Fruit fly (Drosophila melanogaster) whole organism, embryonic: ENCODE results near the gene Tlk.

Source experiments
- ATbp ChIP-seq: fragments of 200-800 bp; sonication (Bioruptor generic); optimal IDR thresholded peaks from 2 replicates; lab custom pipeline; 2017; ENCODE audit warnings: missing biosample characterization, mild to moderate bottlenecking, missing genetic modification characterization, missing genetic modification reagents
- Aef1 ChIP-seq: fragments of 200-800 bp; sonication (Bioruptor generic); IDR thresholded peaks from 3 replicates; pipeline ENCODE4 v1.3.6; 2022; ENCODE audit warnings: missing biosample characterization, missing genetic modification characterization
- CG10366 ChIP-seq: fragments of 200-800 bp; sonication (Bioruptor generic); IDR thresholded peaks from 2 replicates; pipeline ENCODE4 v1.3.6; 2022; ENCODE audit warnings: missing biosample characterization, missing genetic modification characterization
- CG10654 ChIP-seq: fragments of 200-800 bp; sonication (Bioruptor generic); optimal IDR thresholded peaks from 2 replicates; lab custom pipeline; 2016; ENCODE audit warnings: missing biosample characterization, missing genetic modification characterization
- CG11085 ChIP-seq: fragments of 200-800 bp; sonication (Bioruptor generic); IDR thresholded peaks from 2 replicates; pipeline ENCODE4 v1.3.6; 2022; ENCODE audit warnings: missing biosample characterization, missing genetic modification characterization
- CG11723 ChIP-seq: fragments of 200-800 bp; sonication (Bioruptor generic); optimal IDR thresholded peaks from 2 replicates; lab custom pipeline; 2017; ENCODE audit warnings: missing biosample characterization, mild to moderate bottlenecking, missing genetic modification characterization
- CG12769 ChIP-seq: fragments of 200-800 bp; sonication (Bioruptor generic); optimal IDR thresholded peaks from 2 replicates; lab custom pipeline; 2019; ENCODE audit warnings: missing biosample characterization, mild to moderate bottlenecking, missing genetic modification characterization, moderate library complexity
- CG12942 ChIP-seq: fragments of 200-800 bp; sonication (Bioruptor generic); optimal IDR thresholded peaks from 3 replicates; lab custom pipeline; 2016; ENCODE audit warnings: missing biosample characterization, missing genetic modification characterization
- CG14860 ChIP-seq: fragments of 200-800 bp; sonication (Bioruptor generic); IDR thresholded peaks from 3 replicates; pipeline ENCODE4 v1.3.6; 2022; ENCODE audit warnings: missing biosample characterization, missing genetic modification characterization; ENCODE audit not compliant: partially characterized antibody
- CG16815 ChIP-seq: fragments of 200-800 bp; sonication (Bioruptor generic); optimal IDR thresholded peaks from 3 replicates; lab custom pipeline; 2017; ENCODE audit warnings: missing biosample characterization, mild to moderate bottlenecking, missing genetic modification characterization
- CG17359 ChIP-seq: fragments of 200-800 bp; sonication (Bioruptor generic); optimal IDR thresholded peaks from 3 replicates; lab custom pipeline; 2018; ENCODE audit warnings: missing biosample characterization, mild to moderate bottlenecking, missing genetic modification characterization, moderate library complexity
- CG1792 ChIP-seq: fragments of 200-800 bp; sonication (Bioruptor generic); optimal IDR thresholded peaks from 2 replicates; lab custom pipeline; 2016; ENCODE audit warnings: missing biosample characterization, missing genetic modification characterization
- CG18011 ChIP-seq: fragments of 200-800 bp; sonication (Bioruptor generic); optimal IDR thresholded peaks from 2 replicates; lab custom pipeline; 2017; ENCODE audit warnings: missing biosample characterization, missing genetic modification characterization, mild to moderate bottlenecking, moderate library complexity, missing genotype
- CG18476 ChIP-seq: fragments of 200-800 bp; sonication (Bioruptor generic); optimal IDR thresholded peaks from 2 replicates; lab custom pipeline; 2016; ENCODE audit warnings: missing biosample characterization, mild to moderate bottlenecking, missing genetic modification characterization
- CG4617 ChIP-seq: fragments of 200-800 bp; sonication (Bioruptor generic); optimal IDR thresholded peaks from 3 replicates; lab custom pipeline; 2016; ENCODE audit warnings: missing biosample characterization, missing genetic modification characterization, borderline replicate concordance
- CG4707 ChIP-seq: fragments of 200-800 bp; sonication (Bioruptor generic); optimal IDR thresholded peaks from 2 replicates; lab custom pipeline; 2018; ENCODE audit warnings: missing biosample characterization, mild to moderate bottlenecking, missing genetic modification characterization, moderate library complexity
- CG4820 ChIP-seq: fragments of 200-800 bp; sonication (Bioruptor generic); optimal IDR thresholded peaks from 3 replicates; lab custom pipeline; 2016; ENCODE audit warnings: missing biosample characterization, missing genetic modification characterization
- CG5180 ChIP-seq: fragments of 200-800 bp; sonication (Bioruptor generic); optimal IDR thresholded peaks from 3 replicates; lab custom pipeline; 2017; ENCODE audit warnings: missing biosample characterization, missing genetic modification characterization, mild to moderate bottlenecking, moderate library complexity, missing genetic modification reagents
- CG6175 ChIP-seq: fragments of 200-800 bp; sonication (Bioruptor generic); IDR thresholded peaks from 3 replicates; pipeline ENCODE4 v1.3.6; 2022; ENCODE audit warnings: missing biosample characterization, missing genetic modification characterization
- CG7987 ChIP-seq: fragments of 200-800 bp; sonication (Bioruptor generic); optimal IDR thresholded peaks from 2 replicates; lab custom pipeline; 2018; ENCODE audit warnings: missing biosample characterization, mild to moderate bottlenecking, missing genetic modification characterization, moderate library complexity
- CG9215 ChIP-seq: fragments of 200-800 bp; sonication (Bioruptor generic); IDR thresholded peaks from 2 replicates; pipeline ENCODE4 v1.3.6; 2022; ENCODE audit warnings: missing biosample characterization, missing genetic modification characterization
- Dek ChIP-seq: fragments of 200-800 bp; sonication (Bioruptor generic); optimal IDR thresholded peaks from 3 replicates; lab custom pipeline; 2019; ENCODE audit warnings: missing biosample characterization, mild to moderate bottlenecking, missing genetic modification characterization, moderate library complexity
- Doc2 ChIP-seq: fragments of 200-800 bp; sonication (Bioruptor generic); IDR thresholded peaks from 2 replicates; pipeline ENCODE4 v1.3.6; 2022; ENCODE audit warnings: missing biosample characterization, missing genetic modification characterization
- HLH3B ChIP-seq: fragments of 200-800 bp; sonication (Bioruptor generic); IDR thresholded peaks from 2 replicates; pipeline ENCODE4 v1.3.6; 2022; ENCODE audit warnings: missing biosample characterization, missing genetic modification characterization
- HLH4C ChIP-seq: fragments of 200-800 bp; sonication (Bioruptor generic); IDR thresholded peaks from 3 replicates; pipeline ENCODE4 v1.3.6; 2022; ENCODE audit warnings: missing biosample characterization, missing genetic modification characterization; ENCODE audit not compliant: partially characterized antibody
- MBD-R2 ChIP-seq: fragments of 200-800 bp; sonication (Bioruptor generic); IDR thresholded peaks from 2 replicates; pipeline ENCODE4 v1.3.6; 2022; ENCODE audit warnings: missing biosample characterization, missing genetic modification characterization
- Mad ChIP-seq: fragments of 200-800 bp; sonication (Bioruptor generic); optimal IDR thresholded peaks from 2 replicates; lab custom pipeline; 2016; ENCODE audit warnings: missing biosample characterization, missing genetic modification characterization
- Mes4 ChIP-seq: fragments of 200-800 bp; sonication (Bioruptor generic); optimal IDR thresholded peaks from 2 replicates; lab custom pipeline; 2016; ENCODE audit warnings: missing biosample characterization, missing genetic modification characterization
- Nf-YB ChIP-seq: fragments of 200-800 bp; sonication (Bioruptor generic); optimal IDR thresholded peaks from 3 replicates; lab custom pipeline; 2019; ENCODE audit warnings: missing biosample characterization, mild to moderate bottlenecking, missing genetic modification characterization, moderate library complexity
- Oaz ChIP-seq: fragments of 200-800 bp; sonication (Bioruptor generic); IDR thresholded peaks from 2 replicates; pipeline ENCODE4 v1.3.6; 2022; ENCODE audit warnings: missing biosample characterization, missing genetic modification characterization
- Oli ChIP-seq: fragments of 200-800 bp; sonication (Bioruptor generic); optimal IDR thresholded peaks from 2 replicates; lab custom pipeline; 2018; ENCODE audit warnings: missing biosample characterization, mild to moderate bottlenecking, missing genetic modification characterization, moderate library complexity
- Rfx ChIP-seq: fragments of 200-800 bp; sonication (Bioruptor generic); IDR thresholded peaks from 2 replicates; pipeline ENCODE4 v1.3.6; 2022; ENCODE audit warnings: missing biosample characterization, missing genetic modification characterization
- Xrp1 ChIP-seq: fragments of 200-800 bp; sonication (Bioruptor generic); IDR thresholded peaks from 2 replicates; pipeline ENCODE4 v1.3.6; 2022; ENCODE audit warnings: missing biosample characterization, missing genetic modification characterization
- chm ChIP-seq: fragments of 200-800 bp; sonication (Bioruptor generic); IDR thresholded peaks from 2 replicates; pipeline ENCODE4 v1.3.6; 2022; ENCODE audit warnings: missing biosample characterization, missing genetic modification characterization
- chn ChIP-seq: fragments of 200-800 bp; sonication (Bioruptor generic); optimal IDR thresholded peaks from 2 replicates; lab custom pipeline; 2016; ENCODE audit warnings: missing biosample characterization, missing genetic modification characterization
- crol ChIP-seq: fragments of 200-800 bp; sonication (Bioruptor generic); IDR thresholded peaks from 2 replicates; pipeline ENCODE4 v1.3.6; 2022; ENCODE audit warnings: missing biosample characterization, missing genetic modification characterization
- ewg ChIP-seq: fragments of 200-800 bp; sonication (Bioruptor generic); optimal IDR thresholded peaks from 3 replicates; lab custom pipeline; 2017; ENCODE audit warnings: mild to moderate bottlenecking, missing biosample characterization, missing genetic modification reagents, missing genetic modification characterization
- fd64A ChIP-seq: fragments of 200-800 bp; sonication (Bioruptor generic); optimal IDR thresholded peaks from 3 replicates; lab custom pipeline; 2018; ENCODE audit warnings: missing biosample characterization, mild to moderate bottlenecking, missing genetic modification characterization
- gcm2 ChIP-seq: fragments of 200-800 bp; sonication (Bioruptor generic); optimal IDR thresholded peaks from 2 replicates; lab custom pipeline; 2016; ENCODE audit warnings: missing biosample characterization, missing genetic modification characterization
- grn ChIP-seq: fragments of 200-800 bp; sonication (Bioruptor generic); optimal IDR thresholded peaks from 3 replicates; lab custom pipeline; 2017; ENCODE audit warnings: missing biosample characterization, missing genetic modification characterization
- kay ChIP-seq: fragments of 200-800 bp; sonication (Bioruptor generic); optimal IDR thresholded peaks from 2 replicates; lab custom pipeline; 2016; ENCODE audit warnings: missing biosample characterization, missing genetic modification characterization
- maf-S ChIP-seq: fragments of 200-800 bp; sonication (Bioruptor generic); optimal IDR thresholded peaks from 2 replicates; lab custom pipeline; 2016; ENCODE audit warnings: missing biosample characterization, missing genetic modification characterization
- nau ChIP-seq: fragments of 200-800 bp; sonication (Bioruptor generic); optimal IDR thresholded peaks from 3 replicates; lab custom pipeline; 2017; ENCODE audit warnings: missing biosample characterization, mild to moderate bottlenecking, missing genetic modification characterization, missing genetic modification reagents
- odd ChIP-seq: fragments of 200-800 bp; sonication (Bioruptor generic); optimal IDR thresholded peaks from 2 replicates; lab custom pipeline; 2017; ENCODE audit warnings: missing biosample characterization, mild to moderate bottlenecking, missing genetic modification characterization
- otp ChIP-seq: fragments of 200-800 bp; sonication (Bioruptor generic); IDR thresholded peaks from 3 replicates; pipeline ENCODE4, ENCODE4 v1.3.6; 2022; ENCODE audit warnings: missing biosample characterization, missing genetic modification characterization
- pnt ChIP-seq: fragments of 200-800 bp; sonication (Bioruptor generic); optimal IDR thresholded peaks from 3 replicates; lab custom pipeline; 2016; ENCODE audit warnings: missing biosample characterization, missing genetic modification characterization
- salm ChIP-seq: fragments of 200-800 bp; sonication (Bioruptor generic); optimal IDR thresholded peaks from 2 replicates; lab custom pipeline; 2018; ENCODE audit warnings: missing biosample characterization, mild to moderate bottlenecking, missing genetic modification characterization
- scrt ChIP-seq: fragments of 200-800 bp; sonication (Bioruptor generic); optimal IDR thresholded peaks from 2 replicates; lab custom pipeline; 2018; ENCODE audit warnings: missing biosample characterization, mild to moderate bottlenecking, missing genetic modification characterization, moderate library complexity
- stc ChIP-seq: fragments of 200-800 bp; sonication (Bioruptor generic); IDR thresholded peaks from 2 replicates; pipeline ENCODE4 v1.3.6; 2022; ENCODE audit warnings: missing biosample characterization, missing genetic modification characterization
- twi ChIP-seq: fragments of 200-800 bp; optimal IDR thresholded peaks from 2 replicates; lab custom pipeline; 2019; ENCODE audit warnings: missing biosample characterization, mild to moderate bottlenecking, missing genetic modification characterization, moderate library complexity
- wdn ChIP-seq: fragments of 200-800 bp; sonication (Bioruptor generic); IDR thresholded peaks from 2 replicates; pipeline ENCODE4 v1.3.6; 2022; ENCODE audit warnings: missing biosample characterization, missing genetic modification characterization
- yki ChIP-seq: fragments of >200 bp; optimal IDR thresholded peaks from 3 replicates; lab custom pipeline; 2018

Tlk gene

DNA sequence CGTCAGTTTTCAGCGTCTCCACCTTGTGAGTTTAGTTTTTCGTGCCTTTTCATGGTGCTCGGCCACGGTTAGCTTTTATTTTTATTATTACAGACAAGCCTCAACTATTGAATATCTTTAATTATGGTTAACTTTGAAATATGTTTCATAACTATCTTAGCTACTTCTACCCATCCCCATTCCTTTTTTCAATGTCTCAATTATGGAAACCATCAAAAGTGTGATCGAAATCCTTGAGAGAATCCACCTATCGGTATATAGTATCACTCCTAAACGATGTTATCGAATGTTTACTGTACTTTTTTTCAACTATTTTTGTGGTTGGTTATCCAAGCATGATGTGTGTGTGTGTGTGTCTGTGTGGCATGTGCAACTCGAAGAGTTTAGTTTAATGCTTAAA is 5.8 kb upstream of the Tlk start (continued):
- TF ChIP-seq stc (GFP tag; lab: Robert Waterston, UW): peak; percentile 40; the same call in 1 of the 2 replicates
- no peak for TF ChIP-seq kay (GFP tag; lab: Kevin White, UChicago)
- TF ChIP-seq grn (GFP tag; lab: Kevin White, UChicago): no peak
- no peak for TF ChIP-seq CG18011
- peak; percentile 51 for TF ChIP-seq CG12769 (tag; lab: Kevin White, UChicago)
- TF ChIP-seq chn (GFP tag; lab: Kevin White, UChicago): no peak
- no peak for TF ChIP-seq CG1792 (GFP tag; lab: Kevin White, UChicago)
- no peak for TF ChIP-seq CG4617 (GFP tag; lab: Kevin White, UChicago)
- peak; percentile 65 for TF ChIP-seq Oli (tag; lab: Kevin White, UChicago)
- peak; percentile 30 for TF ChIP-seq ATbp
- peak; percentile 28 for TF ChIP-seq Dek
- no peak for TF ChIP-seq wdn (GFP tag; lab: Robert Waterston, UW)
- no peak for TF ChIP-seq yki (lab: Kevin White, UChicago)
- no peak for TF ChIP-seq gcm2 (GFP tag; lab: Kevin White, UChicago)
- TF ChIP-seq otp (GFP tag; lab: Robert Waterston, UW): no peak
- TF ChIP-seq pnt (GFP tag; lab: Kevin White, UChicago): no peak
- no peak for TF ChIP-seq CG9215 (GFP tag; lab: Robert Waterston, UW)
- peak; percentile 16 for TF ChIP-seq Nf-YB (GFP tag; lab: Kevin White, UChicago)
- TF ChIP-seq odd (GFP tag; lab: Kevin White, UChicago): no peak
- no peak for TF ChIP-seq CG18476 (GFP tag; lab: Kevin White, UChicago)
- no peak for TF ChIP-seq Doc2 (GFP tag; lab: Robert Waterston, UW)
- TF ChIP-seq HLH3B (GFP tag; lab: Robert Waterston, UW): no peak
- TF ChIP-seq CG11085 (GFP tag; lab: Robert Waterston, UW): no peak
- TF ChIP-seq Rfx (GFP tag; lab: Robert Waterston, UW): peak; percentile 48
- TF ChIP-seq CG16815 (GFP tag; lab: Kevin White, UChicago): no peak
- no peak for TF ChIP-seq fd64A (GFP tag; lab: Kevin White, UChicago)
- no peak for TF ChIP-seq CG6175 (GFP tag; lab: Robert Waterston, UW)
- TF ChIP-seq CG12942 (GFP tag; lab: Kevin White, UChicago): no peak
- TF ChIP-seq CG10654 (GFP tag; lab: Kevin White, UChicago): no peak
- TF ChIP-seq CG4707 (GFP tag; lab: Kevin White, UChicago): peak; percentile 32
- 0 out of 2 replicates have a peak, but pooled peaks have one; percentile 19 for TF ChIP-seq CG10366 (GFP tag; lab: Robert Waterston, UW)
- no peak for TF ChIP-seq Mad
- TF ChIP-seq salm (tag; lab: Kevin White, UChicago): no peak
- no peak for TF ChIP-seq CG7987 (GFP tag; lab: Kevin White, UChicago)
- TF ChIP-seq ewg (GFP tag; lab: Kevin White, UChicago): peak; percentile 2
- no peak for TF ChIP-seq HLH4C (GFP tag; lab: Robert Waterston, UW)
- no peak for TF ChIP-seq nau (GFP tag; lab: Kevin White, UChicago)
- no peak for TF ChIP-seq twi
- no peak for TF ChIP-seq CG4820 (GFP tag; lab: Kevin White, UChicago)
- TF ChIP-seq MBD-R2 (GFP tag; lab: Robert Waterston, UW): no peak; the same call in 1 of the 2 replicates
- TF ChIP-seq CG11723 (GFP tag; lab: Kevin White, UChicago): peak; percentile 27
- TF ChIP-seq chm (GFP tag; lab: Robert Waterston, UW): no peak
- no peak for TF ChIP-seq Aef1 (GFP tag; lab: Robert Waterston, UW)
- no peak for TF ChIP-seq scrt (GFP tag; lab: Kevin White, UChicago)
- no peak for TF ChIP-seq CG5180 (GFP tag; lab: Kevin White, UChicago)
- no peak for TF ChIP-seq maf-S (GFP tag; lab: Kevin White, UChicago)
- TF ChIP-seq Oaz (GFP tag; lab: Robert Waterston, UW): no peak
- peak; percentile 12 for TF ChIP-seq CG17359 (tag; lab: Kevin White, UChicago)
- TF ChIP-seq crol (GFP tag; lab: Robert Waterston, UW): no peak
- peak; percentile 20; the same call in 1 of the 2 replicates for TF ChIP-seq Xrp1 (GFP tag; lab: Robert Waterston, UW)
- TF ChIP-seq CG14860 (GFP tag; lab: Robert Waterston, UW): no peak
- no peak for TF ChIP-seq Mes4
